Worm (Caenorhabditis elegans): ENCODE results near the gene H04D03.7.

ce11 chrIII:10479180-10479579 is 32.5 kb upstream of the H04D03.7 start, which contains the start of gene D2045.7:
- no peak for TF ChIP-seq lin-13 (tag; optimal IDR thresholded peaks at IDR 0.05)
- no peak for TF ChIP-seq mab-5 (tag; optimal IDR thresholded peaks at IDR 0.05)
- TF ChIP-seq sptf-1 (tag; optimal IDR thresholded peaks at IDR 0.05): no peak
- TF ChIP-seq nhr-237 (tag; optimal IDR thresholded peaks at IDR 0.05): no peak
- no peak for TF ChIP-seq lsy-2 (tag; optimal IDR thresholded peaks at IDR 0.05)
- no peak for TF ChIP-seq unc-62 (GFP tag; optimal IDR thresholded peaks at IDR 0.05)
- TF ChIP-seq nhr-12 (tag; optimal IDR thresholded peaks at IDR 0.05): no peak

Measured in whole organism, mixed stage, embryonic.